Worm (Caenorhabditis elegans): ENCODE data around the gene ule-2.

The ule-2 gene

ce11 chrIV:14617498-14617897, 17.4 kb upstream of the ule-2 start:
- TF ChIP-seq sdc-2 (tag; optimal IDR thresholded peaks at IDR 0.05) (no peak), ceh-48 (tag; optimal IDR thresholded peaks at IDR 0.05) (no peak), elt-4 (tag; optimal IDR thresholded peaks at IDR 0.05) (no peak), eyg-1 (tag; optimal IDR thresholded peaks at IDR 0.05) (no peak), nhr-11 (tag; optimal IDR thresholded peaks at IDR 0.05) (no peak), ref-2 (tag; optimal IDR thresholded peaks at IDR 0.05) (no peak)

- TF ChIP-seq nhr-232 (tag; optimal IDR thresholded peaks at IDR 0.05) (no peak), pag-3 (tag; optimal IDR thresholded peaks at IDR 0.05; ENCODE audit: borderline replicate concordance) (no peak), hlh-6 (tag; optimal IDR thresholded peaks at IDR 0.05) (no peak), pat-9 (tag; optimal IDR thresholded peaks at IDR 0.05) (no peak), ceh-14 (tag; optimal IDR thresholded peaks at IDR 0.05) (no peak), lin-11 (tag; optimal IDR thresholded peaks at IDR 0.05) (no peak), dve-1 (tag; optimal IDR thresholded peaks at IDR 0.05) (no peak), ref-2 (tag; optimal IDR thresholded peaks at IDR 0.05) (no peak), hlh-8 (tag; optimal IDR thresholded peaks at IDR 0.05) (no peak)
Observed at ce11 chrIV:14617985-14618384, 16.9 kb upstream of the ule-2 start.

ce11 chrIV:14618551-14618950, 16.4 kb upstream of the ule-2 start:
- TF ChIP-seq tbx-7 (tag; optimal IDR thresholded peaks at IDR 0.05) (no peak), dve-1 (tag; optimal IDR thresholded peaks at IDR 0.05) (no peak), ets-4 (tag; optimal IDR thresholded peaks at IDR 0.05) (no peak), pha-4 (tag; optimal IDR thresholded peaks at IDR 0.05) (no peak), che-1 (tag; optimal IDR thresholded peaks at IDR 0.05) (no peak), nhr-232 (tag; optimal IDR thresholded peaks at IDR 0.05) (no peak), unc-42 (tag; optimal IDR thresholded peaks at IDR 0.05) (no peak), ref-2 (tag; optimal IDR thresholded peaks at IDR 0.05) (no peak)

DNA sequence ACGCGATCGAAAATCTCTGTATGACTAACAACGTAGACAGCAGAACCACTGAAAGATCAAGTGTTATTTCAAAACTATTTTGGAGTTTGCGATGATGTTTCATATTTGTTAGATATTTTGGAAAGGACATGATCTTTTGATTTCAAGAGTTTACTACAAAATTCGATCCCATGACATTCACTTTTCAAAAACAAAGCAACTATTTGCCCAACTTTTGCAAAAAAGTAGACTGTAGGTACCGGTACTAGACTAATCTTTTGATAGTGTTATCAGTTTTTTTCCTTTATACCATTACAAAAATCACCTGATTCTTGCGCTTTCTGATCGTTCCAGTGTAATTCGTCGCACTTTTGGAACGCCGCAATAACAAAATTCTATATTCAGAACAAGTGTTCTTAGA, 14.9 kb upstream of the ule-2 start:
- TF ChIP-seq tbx-7 (tag; optimal IDR thresholded peaks at IDR 0.05) (no peak), madf-2 (tag; optimal IDR thresholded peaks at IDR 0.05) (no peak), che-1 (tag; optimal IDR thresholded peaks at IDR 0.05) (no peak), pat-9 (tag; optimal IDR thresholded peaks at IDR 0.05) (no peak), zip-5 (tag; optimal IDR thresholded peaks at IDR 0.05) (no peak), ceh-22 (tag; optimal IDR thresholded peaks at IDR 0.05) (no peak), gmeb-2 (tag; optimal IDR thresholded peaks at IDR 0.05) (no peak), ets-4 (tag; optimal IDR thresholded peaks at IDR 0.05) (no peak), dmd-4 (tag; optimal IDR thresholded peaks at IDR 0.05; ENCODE audit: borderline replicate concordance) (no peak), hlh-13 (GFP tag; optimal IDR thresholded peaks at IDR 0.05) (no peak)

ce11 chrIV:14620543-14620942, 14.4 kb upstream of the ule-2 start:
- no peak for TF ChIP-seq T23F11.4 (GFP tag; optimal IDR thresholded peaks at IDR 0.05)
- no peak for TF ChIP-seq zip-5 (tag; optimal IDR thresholded peaks at IDR 0.05)
- no peak for TF ChIP-seq ets-4 (tag; optimal IDR thresholded peaks at IDR 0.05)
- no peak for TF ChIP-seq elt-2 (tag; optimal IDR thresholded peaks at IDR 0.05)
- peak; percentile 28 for TF ChIP-seq ceh-18 (tag; optimal IDR thresholded peaks at IDR 0.05)
- no peak for TF ChIP-seq C38D4.7 (GFP tag; optimal IDR thresholded peaks at IDR 0.05)
- TF ChIP-seq ceh-34 (tag; optimal IDR thresholded peaks at IDR 0.05), result peak; percentile 26
- TF ChIP-seq unc-55 (GFP tag; optimal IDR thresholded peaks at IDR 0.05), result no peak
- TF ChIP-seq elt-4 (tag; optimal IDR thresholded peaks at IDR 0.05), result no peak
- TF ChIP-seq ceh-19 (GFP tag; optimal IDR thresholded peaks at IDR 0.05), result peak; percentile 52
- TF ChIP-seq syd-9 (tag; optimal IDR thresholded peaks at IDR 0.05), result peak; percentile 3
- no peak for TF ChIP-seq ahr-1 (tag; optimal IDR thresholded peaks at IDR 0.05)
- TF ChIP-seq sdc-2 (tag; optimal IDR thresholded peaks at IDR 0.05), result no peak
- no peak for TF ChIP-seq unc-3 (GFP tag; conservative IDR thresholded peaks at IDR 0.05)
- no peak for TF ChIP-seq unc-3 (tag; optimal IDR thresholded peaks at IDR 0.05)
- no peak for TF ChIP-seq ama-1 (optimal IDR thresholded peaks at IDR 0.05)
- no peak for TF ChIP-seq ceh-14 (tag; optimal IDR thresholded peaks at IDR 0.05)
- peak; percentile 48 for TF ChIP-seq ceh-31 (tag; optimal IDR thresholded peaks at IDR 0.05)
- TF ChIP-seq ceh-24 (tag; optimal IDR thresholded peaks at IDR 0.05), result no peak
- no peak for TF ChIP-seq unc-42 (tag; optimal IDR thresholded peaks at IDR 0.05)
- peak; percentile 12 for TF ChIP-seq K09A11.1 (tag; optimal IDR thresholded peaks at IDR 0.05; ENCODE audit: insufficient read depth)
- TF ChIP-seq odd-2 (tag; optimal IDR thresholded peaks at IDR 0.05), result no peak
- no peak for TF ChIP-seq madf-2 (tag; optimal IDR thresholded peaks at IDR 0.05)
- no peak for TF ChIP-seq F13H6.1 (tag; optimal IDR thresholded peaks at IDR 0.05)
- TF ChIP-seq ceh-22 (tag; optimal IDR thresholded peaks at IDR 0.05), result no peak
- TF ChIP-seq hlh-8 (tag; optimal IDR thresholded peaks at IDR 0.05), result no peak
- no peak for TF ChIP-seq ttx-3 (tag; optimal IDR thresholded peaks at IDR 0.05)
- peak; percentile 33 for TF ChIP-seq nfya-1 (tag; optimal IDR thresholded peaks at IDR 0.05)
- no peak for TF ChIP-seq hlh-13 (GFP tag; optimal IDR thresholded peaks at IDR 0.05)
